Worm (Caenorhabditis elegans): Measurements from ENCODE around the gene nhr-93.

Gene nhr-93

DNA sequence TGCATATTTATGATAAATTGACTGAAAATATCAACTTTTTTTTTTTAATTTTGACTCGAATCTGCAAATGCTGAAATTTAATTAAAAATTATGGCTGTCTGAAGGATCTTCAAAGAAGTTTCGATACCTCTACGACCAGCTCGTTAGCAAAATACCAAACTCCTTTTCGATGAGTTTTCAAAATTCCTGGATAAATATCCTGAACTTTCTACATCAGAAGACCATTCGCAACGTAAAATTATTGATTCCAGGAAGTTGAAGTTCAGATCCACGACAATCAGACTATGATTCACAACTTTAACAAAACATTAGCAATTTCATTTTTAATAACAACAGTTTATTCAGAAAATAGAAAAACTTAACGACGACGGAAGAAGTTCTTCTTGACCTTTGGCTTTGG, 46.8 kb upstream of the nhr-93 start (continued):
- TF ChIP-seq hmg-20 (GFP tag; IDR thresholded peaks at IDR 0.05) = 0 out of 2 replicates have a peak, but pooled peaks have one; percentile 11
- TF ChIP-seq ceh-27 (GFP tag; optimal IDR thresholded peaks at IDR 0.05) = no peak
- no peak for TF ChIP-seq F57C9.4 (tag; optimal IDR thresholded peaks at IDR 0.05)
- TF ChIP-seq nfya-1 (tag; optimal IDR thresholded peaks at IDR 0.05; ENCODE audit: borderline replicate concordance, insufficient read depth) = no peak
- TF ChIP-seq dpl-1 (GFP tag; optimal IDR thresholded peaks at IDR 0.05) = no peak
- no peak for TF ChIP-seq nhr-179 (tag; optimal IDR thresholded peaks at IDR 0.05)
- no peak for TF ChIP-seq mel-28 (tag; optimal IDR thresholded peaks at IDR 0.05; ENCODE audit: borderline replicate concordance)
- TF ChIP-seq repo-1 (tag; optimal IDR thresholded peaks at IDR 0.05) = no peak
- TF ChIP-seq Y95B8A.8 (GFP tag; IDR thresholded peaks at IDR 0.05) = no peak
- TF ChIP-seq pha-4 (tag; optimal IDR thresholded peaks at IDR 0.05) = no peak
- TF ChIP-seq C06A6.2 (GFP tag; conservative IDR thresholded peaks at IDR 0.05) = no peak
- no peak for TF ChIP-seq rpc-1 (optimal IDR thresholded peaks at IDR 0.05)
- peak; percentile 15 for TF ChIP-seq rpc-1 (tag; optimal IDR thresholded peaks at IDR 0.05)
- TF ChIP-seq lin-35 (GFP tag; optimal IDR thresholded peaks at IDR 0.05) = peak in 2 of 3 experiments; percentile 4 to 63
- no peak for TF ChIP-seq egrh-3 (GFP tag; IDR thresholded peaks at IDR 0.05)
- TF ChIP-seq tbp1 (GFP tag; optimal IDR thresholded peaks at IDR 0.05) = peak; percentile 47
- TF ChIP-seq ceh-40 (GFP tag; IDR thresholded peaks at IDR 0.05) = no peak
- peak; percentile 71 for TF ChIP-seq nfyb-1 (GFP tag; IDR thresholded peaks at IDR 0.05)
- peak; percentile 77 for TF ChIP-seq F49E8.2 (tag; optimal IDR thresholded peaks at IDR 0.05; ENCODE audit: insufficient read depth)
- peak; percentile 14 for TF ChIP-seq B0035.1 (tag; optimal IDR thresholded peaks at IDR 0.05)
- peak; percentile 66 for TF ChIP-seq snpc-4 (GFP tag; optimal IDR thresholded peaks at IDR 0.05)
- peak in 2 of 4 experiments; percentile 24 to 53 for TF ChIP-seq snpc-4 (tag; optimal IDR thresholded peaks at IDR 0.05)
- no peak for TF ChIP-seq egl-18 (GFP tag; IDR thresholded peaks at IDR 0.05)
- peak; percentile 79; the same call in 1 of the 2 replicates for TF ChIP-seq ekl-4 (GFP tag; IDR thresholded peaks at IDR 0.05)
- no peak for TF ChIP-seq ztf-26 (tag; optimal IDR thresholded peaks at IDR 0.05)
- no peak for TF ChIP-seq lsy-27 (tag; optimal IDR thresholded peaks at IDR 0.05; ENCODE audit: borderline replicate concordance, insufficient read depth)
- TF ChIP-seq ZK185.1 (tag; optimal IDR thresholded peaks at IDR 0.05; ENCODE audit: poor library complexity, severe bottlenecking) = no peak
- TF ChIP-seq F22D6.2 (tag; optimal IDR thresholded peaks at IDR 0.05) = no peak
- TF ChIP-seq ceh-79 (tag; optimal IDR thresholded peaks at IDR 0.05) = peak; percentile 2
- TF ChIP-seq snpc-1.1 (tag; optimal IDR thresholded peaks at IDR 0.05; ENCODE audit: insufficient read depth) = peak; percentile 80
- TF ChIP-seq rec-8 (tag; optimal IDR thresholded peaks at IDR 0.05) = peak in 1 of 2 experiments; percentile 17
- no peak for TF ChIP-seq ztf-22 (GFP tag; optimal IDR thresholded peaks at IDR 0.05)
- TF ChIP-seq fkh-3 (tag; optimal IDR thresholded peaks at IDR 0.05) = no peak
- peak; percentile 84 for TF ChIP-seq madf-6 (GFP tag; IDR thresholded peaks at IDR 0.05)
- peak; percentile 53 for TF ChIP-seq snpc-3.4 (tag; optimal IDR thresholded peaks at IDR 0.05)
- TF ChIP-seq aptf-2 (GFP tag; conservative IDR thresholded peaks at IDR 0.05) = no peak
- TF ChIP-seq F10E7.11 (tag; optimal IDR thresholded peaks at IDR 0.05) = no peak
- TF ChIP-seq attf-5 (GFP tag; optimal IDR thresholded peaks at IDR 0.05) = no peak
- no peak for TF ChIP-seq ztf-6 (GFP tag; IDR thresholded peaks at IDR 0.05)
- no peak for TF ChIP-seq tbx-9 (tag; optimal IDR thresholded peaks at IDR 0.05; ENCODE audit: borderline replicate concordance)
- TF ChIP-seq athp-1 (tag; optimal IDR thresholded peaks at IDR 0.05) = peak; percentile 51
- TF ChIP-seq ztf-28 (GFP tag; IDR thresholded peaks at IDR 0.05) = no peak
- no peak for TF ChIP-seq somi-1 (GFP tag; optimal IDR thresholded peaks at IDR 0.05)
- peak; percentile 81 for TF ChIP-seq aptf-3 (GFP tag; IDR thresholded peaks at IDR 0.05)
- TF ChIP-seq sdz-38 (tag; optimal IDR thresholded peaks at IDR 0.05) = no peak
- no peak for TF ChIP-seq bed-2 (GFP tag; IDR thresholded peaks at IDR 0.05)
- no peak for TF ChIP-seq bed-1 (GFP tag; IDR thresholded peaks at IDR 0.05)
- no peak for TF ChIP-seq akir-1 (GFP tag; optimal IDR thresholded peaks at IDR 0.05)
- no peak for TF ChIP-seq K12H6.12 (tag; optimal IDR thresholded peaks at IDR 0.05)
